Worm (Caenorhabditis elegans) whole organism, late embryonic: Measurements from ENCODE around the gene his-38.
A peak's percentile ranks its signal among the peaks of the same experiment; 100 is the strongest.

Experiments
- C08G9.2 ChIP-seq: sonication (generic microtip); optimal IDR thresholded peaks from 2 replicates; lab custom pipeline; 2016; ENCODE audit warnings: mild to moderate bottlenecking, missing genetic modification characterization, moderate library complexity, missing compliant biosample characterization
- C38D4.7 ChIP-seq: fragments of 200-800 bp; sonication (Bioruptor generic); optimal IDR thresholded peaks from 2 replicates; lab custom pipeline; 2018; ENCODE audit warnings: mild to moderate bottlenecking, missing genetic modification characterization, moderate library complexity, missing compliant biosample characterization
- F13H6.1 ChIP-seq: sonication (generic microtip); optimal IDR thresholded peaks from 2 replicates; lab custom pipeline; 2016; ENCODE audit warnings: missing genetic modification characterization, missing compliant biosample characterization
- K09A11.1 ChIP-seq: sonication (generic microtip); optimal IDR thresholded peaks from 2 replicates; lab custom pipeline; 2017; ENCODE audit warnings: antibody characterized with exemption, mild to moderate bottlenecking, missing genetic modification characterization, missing compliant biosample characterization; ENCODE audit not compliant: insufficient read depth
- T23F11.4 ChIP-seq: fragments of 200-800 bp; sonication (Bioruptor generic); optimal IDR thresholded peaks from 2 replicates; lab custom pipeline; 2018; ENCODE audit warnings: mild to moderate bottlenecking, missing genetic modification characterization, missing compliant biosample characterization
- ahr-1 ChIP-seq: sonication (generic microtip); optimal IDR thresholded peaks from 2 replicates; lab custom pipeline; 2016; ENCODE audit warnings: missing genetic modification characterization, missing compliant biosample characterization
- ceh-18 ChIP-seq: sonication (generic microtip); optimal IDR thresholded peaks from 2 replicates; lab custom pipeline; 2016; ENCODE audit warnings: missing genetic modification characterization, missing compliant biosample characterization
- ceh-19 ChIP-seq: fragments of 200-800 bp; sonication (Bioruptor generic); optimal IDR thresholded peaks from 2 replicates; lab custom pipeline; 2018; ENCODE audit warnings: mild to moderate bottlenecking, missing genetic modification characterization, missing compliant biosample characterization
- ceh-2 ChIP-seq: sonication (generic microtip); optimal IDR thresholded peaks from 2 replicates; lab custom pipeline; 2016; ENCODE audit warnings: missing genotype, missing genetic modification characterization, missing compliant biosample characterization
- ceh-22 ChIP-seq: sonication (generic microtip); optimal IDR thresholded peaks from 2 replicates; lab custom pipeline; 2017; ENCODE audit warnings: missing biosample characterization, missing genetic modification characterization
- ceh-30 ChIP-seq: fragments of 150-350 bp; optimal IDR thresholded peaks from 2 replicates; lab custom pipeline; 2014; ENCODE audit warnings: missing biosample characterization, missing genetic modification characterization
- ceh-31 ChIP-seq: sonication (generic microtip); optimal IDR thresholded peaks from 2 replicates; lab custom pipeline; 2016; ENCODE audit warnings: missing genetic modification characterization, missing compliant biosample characterization
- ceh-6 ChIP-seq: fragments of 200-800 bp; sonication (Bioruptor generic); optimal IDR thresholded peaks from 2 replicates; lab custom pipeline; 2018; ENCODE audit warnings: mild to moderate bottlenecking, missing genetic modification characterization, missing compliant biosample characterization
- ceh-9 ChIP-seq: sonication (generic microtip); optimal IDR thresholded peaks from 2 replicates; lab custom pipeline; 2016; ENCODE audit warnings: mild to moderate bottlenecking, missing genetic modification characterization, inconsistent platforms, missing compliant biosample characterization
- dmd-4 ChIP-seq: sonication (generic microtip); optimal IDR thresholded peaks from 2 replicates; lab custom pipeline; 2016; ENCODE audit warnings: borderline replicate concordance, missing genetic modification characterization, missing compliant biosample characterization
- dve-1 ChIP-seq: sonication (generic microtip); optimal IDR thresholded peaks from 2 replicates; lab custom pipeline; 2017; ENCODE audit warnings: antibody characterized with exemption, mild to moderate bottlenecking, missing genetic modification characterization, missing compliant biosample characterization
- elt-2 ChIP-seq: sonication (generic microtip); optimal IDR thresholded peaks from 2 replicates; lab custom pipeline; 2016; ENCODE audit warnings: missing genetic modification reagents, missing genetic modification characterization, missing compliant biosample characterization
- fkh-6 ChIP-seq: sonication (generic microtip); optimal IDR thresholded peaks from 2 replicates; lab custom pipeline; 2016; ENCODE audit warnings: missing genetic modification characterization, missing compliant biosample characterization
- gmeb-2 ChIP-seq: sonication (generic microtip); optimal IDR thresholded peaks from 2 replicates; lab custom pipeline; 2016; ENCODE audit warnings: missing genetic modification characterization, inconsistent platforms, missing compliant biosample characterization
- hlh-15 ChIP-seq: sonication (generic microtip); optimal IDR thresholded peaks from 2 replicates; lab custom pipeline; 2016; ENCODE audit warnings: missing genetic modification characterization, missing compliant biosample characterization
- hlh-30 ChIP-seq: sonication (generic microtip); optimal IDR thresholded peaks from 2 replicates; lab custom pipeline; 2017; ENCODE audit warnings: antibody characterized with exemption, missing genetic modification characterization, missing compliant biosample characterization; ENCODE audit not compliant: insufficient read depth
- hlh-6 ChIP-seq: sonication (generic microtip); optimal IDR thresholded peaks from 2 replicates; lab custom pipeline; 2016; ENCODE audit warnings: missing genotype, missing genetic modification characterization, missing compliant biosample characterization
- mec-3 ChIP-seq: sonication (generic microtip); optimal IDR thresholded peaks from 2 replicates; lab custom pipeline; 2016; ENCODE audit warnings: borderline replicate concordance, missing genetic modification characterization, missing compliant biosample characterization
- nfya-1 ChIP-seq: sonication (generic microtip); optimal IDR thresholded peaks from 2 replicates; lab custom pipeline; 2017; ENCODE audit warnings: missing genetic modification characterization, mild to moderate bottlenecking, missing compliant biosample characterization, antibody characterized with exemption, moderate library complexity
- nhr-11 ChIP-seq: fragments of 150-350 bp; optimal IDR thresholded peaks from 2 replicates; lab custom pipeline; 2014; ENCODE audit warnings: missing biosample characterization, missing genetic modification characterization
- npax-4 ChIP-seq: sonication (generic microtip); optimal IDR thresholded peaks from 2 replicates; lab custom pipeline; 2016; ENCODE audit warnings: missing genetic modification characterization, missing compliant biosample characterization
- odd-2 ChIP-seq: sonication (generic microtip); optimal IDR thresholded peaks from 2 replicates; lab custom pipeline; 2017; ENCODE audit warnings: antibody characterized with exemption, mild to moderate bottlenecking, missing genetic modification characterization, missing compliant biosample characterization
- pag-3 ChIP-seq: sonication (generic microtip); optimal IDR thresholded peaks from 2 replicates; lab custom pipeline; 2016; ENCODE audit warnings: missing compliant biosample characterization, missing genetic modification characterization, borderline replicate concordance
- pat-9 ChIP-seq: fragments of 200-800 bp; sonication (Bioruptor generic); optimal IDR thresholded peaks from 2 replicates; lab custom pipeline; 2018; ENCODE audit warnings: mild to moderate bottlenecking, missing genetic modification characterization, moderate library complexity, missing compliant biosample characterization
- pha-2 ChIP-seq: sonication (generic microtip); optimal IDR thresholded peaks from 2 replicates; lab custom pipeline; 2017; ENCODE audit warnings: mild to moderate bottlenecking, missing genetic modification characterization, missing compliant biosample characterization
- pros-1 ChIP-seq: fragments of 150-350 bp; optimal IDR thresholded peaks from 2 replicates; lab custom pipeline; 2014; ENCODE audit warnings: missing biosample characterization, missing genetic modification reagents, missing genetic modification characterization
- rnt-1 ChIP-seq: sonication (generic microtip); optimal IDR thresholded peaks from 2 replicates; lab custom pipeline; 2016; ENCODE audit warnings: missing genetic modification characterization, missing compliant biosample characterization
- sox-2 ChIP-seq: fragments of 200-800 bp; sonication (Bioruptor generic); IDR thresholded peaks from 2 replicates; pipeline ENCODE4 v1.3.6; 2022; ENCODE audit warnings: missing genetic modification reagents, missing genetic modification characterization, missing compliant biosample characterization
- sox-4 ChIP-seq: sonication (generic microtip); optimal IDR thresholded peaks from 2 replicates; lab custom pipeline; 2017; ENCODE audit warnings: mild to moderate bottlenecking, missing genetic modification characterization, inconsistent platforms, missing compliant biosample characterization
- tbx-2 ChIP-seq: sonication (generic microtip); optimal IDR thresholded peaks from 2 replicates; lab custom pipeline; 2016; ENCODE audit warnings: missing genetic modification characterization, missing compliant biosample characterization
- unc-42 ChIP-seq: sonication (generic microtip); optimal IDR thresholded peaks from 2 replicates; lab custom pipeline; 2016; ENCODE audit warnings: missing genotype, missing genetic modification characterization, missing compliant biosample characterization
- zip-5 ChIP-seq: sonication (generic microtip); optimal IDR thresholded peaks from 2 replicates; lab custom pipeline; 2016; ENCODE audit warnings: missing genetic modification characterization, missing compliant biosample characterization
- ztf-16 ChIP-seq: sonication (generic microtip); optimal IDR thresholded peaks from 2 replicates; lab custom pipeline; 2017; ENCODE audit warnings: missing genetic modification characterization, missing compliant biosample characterization

Gene his-38

ce11 chrX:7315329-7315728, 5.7 kb upstream of the his-38 start, which contains the start of gene spp-3:
Gene spp-3 (minus strand): TSS chrX:7315353.
- peak; percentile 10 for TF ChIP-seq elt-2 (tag; lab: Kevin White, UChicago)
- no peak for TF ChIP-seq ahr-1 (tag; lab: Kevin White, UChicago)

ce11 chrX:7314564-7314963, 4.9 kb upstream of the his-38 start:
- TF ChIP-seq ceh-2 (tag; lab: Kevin White, UChicago) (no peak), sox-2 (GFP tag; lab: Robert Waterston, UW) (no peak), odd-2 (no peak), fkh-6 (tag; lab: Kevin White, UChicago) (no peak), hlh-30 (tag; lab: Kevin White, UChicago) (no peak), C38D4.7 (GFP tag; lab: Kevin White, UChicago) (no peak), nfya-1 (no peak), hlh-6 (no peak), K09A11.1 (tag; lab: Kevin White, UChicago) (no peak), pros-1 (tag; lab: Kevin White, UChicago) (no peak), pag-3 (tag; lab: Kevin White, UChicago) (no peak), npax-4 (tag; lab: Kevin White, UChicago) (no peak), gmeb-2 (tag; lab: Kevin White, UChicago) (no peak), T23F11.4 (GFP tag; lab: Kevin White, UChicago) (no peak), ztf-16 (tag; lab: Kevin White, UChicago) (no peak), pat-9 (tag; lab: Kevin White, UChicago) (no peak), ceh-6 (GFP tag; lab: Kevin White, UChicago) (no peak), tbx-2 (tag; lab: Kevin White, UChicago) (no peak), nhr-11 (tag; lab: Kevin White, UChicago) (no peak)

- TF ChIP-seq ceh-22 (tag; lab: Kevin White, UChicago) (no peak), zip-5 (no peak), ceh-6 (GFP tag; lab: Kevin White, UChicago) (no peak), unc-42 (no peak), dve-1 (tag; lab: Kevin White, UChicago) (no peak), fkh-6 (tag; lab: Kevin White, UChicago) (no peak), ceh-2 (tag; lab: Kevin White, UChicago) (no peak), dmd-4 (no peak), odd-2 (no peak), pag-3 (tag; lab: Kevin White, UChicago) (no peak), pros-1 (tag; lab: Kevin White, UChicago) (no peak), ceh-18 (no peak), F13H6.1 (tag; lab: Kevin White, UChicago) (no peak), ceh-31 (tag; lab: Kevin White, UChicago) (no peak)
Observed at ce11 chrX:7313236-7313635, 3.6 kb upstream of the his-38 start.

- TF ChIP-seq elt-2 (tag; lab: Kevin White, UChicago) = no peak
- no peak for TF ChIP-seq rnt-1
- TF ChIP-seq hlh-15 (tag; lab: Kevin White, UChicago) = no peak
- TF ChIP-seq odd-2 = no peak
- no peak for TF ChIP-seq mec-3
- TF ChIP-seq pros-1 (tag; lab: Kevin White, UChicago) = no peak
- no peak for TF ChIP-seq pha-2
- no peak for TF ChIP-seq ceh-6 (GFP tag; lab: Kevin White, UChicago)
- TF ChIP-seq ceh-19 (GFP tag; lab: Kevin White, UChicago) = no peak
- TF ChIP-seq C08G9.2 (tag; lab: Kevin White, UChicago) = no peak
- TF ChIP-seq ceh-30 = no peak
- TF ChIP-seq hlh-30 (tag; lab: Kevin White, UChicago) = no peak
- TF ChIP-seq ceh-9 (tag; lab: Kevin White, UChicago) = no peak
- no peak for TF ChIP-seq sox-4 (tag; lab: Kevin White, UChicago)
Observed at ce11 chrX:7311870-7312269, 2.2 kb upstream of the his-38 start.
